Worm (Caenorhabditis elegans) whole organism, midembryonic: ENCODE data around the gene F18A11.2.

Source experiments
- T22C8.4 ChIP-seq: fragments of 200-800 bp; sonication (Bioruptor generic); IDR thresholded peaks from 2 replicates; pipeline ENCODE4 v1.3.6; 2022; ENCODE audit warnings: missing genetic modification characterization, missing compliant biosample characterization
- cog-1 ChIP-seq: sonication (generic microtip); optimal IDR thresholded peaks from 2 replicates; lab custom pipeline; 2016; ENCODE audit warnings: missing genetic modification characterization, missing compliant biosample characterization
- flt-1 ChIP-seq: fragments of 200-800 bp; sonication (Bioruptor generic); IDR thresholded peaks from 2 replicates; pipeline ENCODE4 v1.3.6; 2022; ENCODE audit warnings: missing genetic modification characterization, missing compliant biosample characterization
- klf-2 ChIP-seq: fragments of 200-800 bp; sonication (Bioruptor generic); conservative IDR thresholded peaks from 2 replicates; pipeline ENCODE4 v1.3.6; 2022; ENCODE audit warnings: missing genetic modification reagents, missing genetic modification characterization, missing compliant biosample characterization
- med-1 ChIP-seq: sonication (generic microtip); optimal IDR thresholded peaks from 2 replicates; lab custom pipeline; 2017; ENCODE audit warnings: missing genetic modification characterization, mild to moderate bottlenecking, missing compliant biosample characterization, antibody characterized with exemption, missing genetic modification reagents; ENCODE audit not compliant: insufficient read depth
- ref-1 ChIP-seq: fragments of 200-800 bp; sonication (Bioruptor generic); conservative IDR thresholded peaks from 2 replicates; pipeline ENCODE4 v1.3.6; 2022; ENCODE audit warnings: missing genetic modification reagents, missing genetic modification characterization, missing compliant biosample characterization
- tab-1 ChIP-seq: fragments of 200-800 bp; sonication (Bioruptor generic); IDR thresholded peaks from 2 replicates; pipeline ENCODE4 v1.3.6; 2022; ENCODE audit warnings: missing genetic modification characterization, missing compliant biosample characterization
- ztf-23 ChIP-seq: fragments of 200-800 bp; sonication (Bioruptor generic); IDR thresholded peaks from 2 replicates; pipeline ENCODE4 v1.3.6; 2022; ENCODE audit warnings: missing genetic modification reagents, missing genetic modification characterization, missing compliant biosample characterization
- ztf-29 ChIP-seq: fragments of 200-800 bp; sonication (Bioruptor generic); IDR thresholded peaks from 2 replicates; pipeline ENCODE4 v1.3.6; 2022; ENCODE audit warnings: missing genetic modification reagents, missing genetic modification characterization, missing compliant biosample characterization

ce11 chrII:13050050-13050449 is 18.6 kb downstream of the F18A11.2 start:
- TF ChIP-seq ztf-29 (GFP tag; lab: Robert Waterston, UW) (no peak), T22C8.4 (no peak), ztf-23 (GFP tag; lab: Robert Waterston, UW) (no peak), ref-1 (GFP tag; lab: Robert Waterston, UW) (no peak), tab-1 (GFP tag; lab: Robert Waterston, UW) (no peak), med-1 (GFP tag; lab: Kevin White, UChicago) (no peak), cog-1 (tag; lab: Kevin White, UChicago) (no peak), flt-1 (no peak), klf-2 (GFP tag; lab: Robert Waterston, UW) (no peak)
